Fruit fly (Drosophila melanogaster): ENCODE measurements around the gene CG14860.

Gene CG14860

DNA sequence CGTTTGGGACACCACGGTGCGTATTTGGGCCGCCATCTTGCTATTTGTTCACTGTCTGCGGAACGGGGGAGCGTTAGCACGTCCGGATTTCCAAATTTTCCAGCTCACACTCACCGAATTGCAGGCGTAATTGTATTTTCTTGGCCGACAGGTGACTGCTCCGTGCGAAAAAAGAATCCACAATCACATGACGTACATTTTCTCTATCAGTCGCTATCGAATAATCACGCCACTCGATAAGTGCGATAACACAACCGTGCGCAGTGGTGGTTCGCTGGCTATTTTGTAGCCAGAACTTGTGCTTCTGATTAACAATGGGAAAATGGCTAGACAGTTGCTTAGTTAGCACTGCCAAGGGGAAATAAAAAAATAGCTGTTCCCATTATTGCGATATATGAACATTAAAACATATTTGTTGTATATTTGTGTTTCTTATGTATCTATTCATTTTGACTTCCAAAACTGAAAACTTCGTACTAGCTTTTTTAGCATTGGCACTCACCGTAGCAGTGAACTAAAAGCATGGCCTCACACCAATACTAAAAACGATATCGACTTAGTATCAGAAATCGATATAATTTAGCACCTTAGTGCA is 9.3 kb downstream of the CG14860 start, which contains the start of gene VhaPPA1-1 (continued):
- TF ChIP-seq sug (tag; optimal IDR thresholded peaks at IDR 0.05) (peak; percentile 69), Max (GFP tag; optimal IDR thresholded peaks at IDR 0.05) (peak; percentile 3), CG13775 (GFP tag; optimal IDR thresholded peaks at IDR 0.05) (peak; percentile 35), Rfx (GFP tag; IDR thresholded peaks at IDR 0.05) (0 out of 2 replicates have a peak, but pooled peaks have one; percentile 4), CG12659 (GFP tag; optimal IDR thresholded peaks at IDR 0.05) (peak; percentile 57), CG11560 (tag; IDR thresholded peaks at IDR 0.05) (peak; percentile 99), CG31388 (GFP tag; optimal IDR thresholded peaks at IDR 0.05) (no peak), crp (GFP tag; optimal IDR thresholded peaks at IDR 0.05) (peak in 1 of 2 experiments; percentile 69), Fer1 (GFP tag; optimal IDR thresholded peaks at IDR 0.05) (peak; percentile 17), bcd (GFP tag; optimal IDR thresholded peaks at IDR 0.05) (peak; percentile 28), Dek (tag; optimal IDR thresholded peaks at IDR 0.05) (peak; percentile 5)

DNA sequence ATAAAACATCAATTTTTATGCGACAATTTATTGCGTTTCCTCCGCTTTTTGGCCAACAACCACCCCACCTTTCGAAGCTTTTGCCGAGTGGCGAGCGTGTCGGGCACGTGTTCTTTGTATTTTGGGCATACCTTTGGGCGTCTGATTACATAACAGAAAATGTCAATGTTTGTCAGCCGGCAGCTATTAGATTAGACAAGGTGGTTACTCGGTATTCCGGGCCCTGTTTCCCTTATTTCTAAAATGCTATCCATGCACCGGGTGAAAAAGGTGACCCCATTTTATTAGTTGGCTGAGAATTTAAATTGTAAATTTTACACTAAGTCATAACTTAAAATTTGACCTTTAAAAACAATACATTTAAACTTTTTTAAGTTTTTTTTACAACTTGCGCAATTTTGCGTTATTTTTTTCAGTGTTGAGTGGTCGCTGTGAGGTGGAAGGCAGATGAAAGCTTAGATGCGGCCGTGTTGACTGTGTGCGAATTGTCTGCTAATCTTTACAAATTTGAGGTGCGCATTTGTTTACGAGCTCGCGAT is 17.9 kb downstream of the CG14860 start:
- TF ChIP-seq CG32532 (GFP tag; IDR thresholded peaks at IDR 0.05) (peak; percentile 39; the same call in 1 of the 2 replicates), fd64A (GFP tag; optimal IDR thresholded peaks at IDR 0.05) (no peak), ind (GFP tag; optimal IDR thresholded peaks at IDR 0.05) (no peak), CG2678 (tag; optimal IDR thresholded peaks at IDR 0.05) (peak; percentile 39), Dbx (GFP tag; IDR thresholded peaks at IDR 0.05) (peak; percentile 42; the same call in 1 of the 3 replicates), CG10209 (GFP tag; optimal IDR thresholded peaks at IDR 0.05) (no peak), Pdp1 (GFP tag; optimal IDR thresholded peaks at IDR 0.05) (peak in 1 of 2 experiments; percentile 73), CG14014 (GFP tag; IDR thresholded peaks at IDR 0.05) (no peak), CG12391 (tag; optimal IDR thresholded peaks at IDR 0.05) (no peak), Meics (GFP tag; optimal IDR thresholded peaks at IDR 0.05) (peak; percentile 32), CG17186 (GFP tag; optimal IDR thresholded peaks at IDR 0.05) (no peak), HLH4C (GFP tag; IDR thresholded peaks at IDR 0.05; ENCODE audit: partially characterized antibody) (no peak), dmrt99B (tag; optimal IDR thresholded peaks at IDR 0.05) (peak; percentile 20), CG7372 (GFP tag; IDR thresholded peaks at IDR 0.05) (0 out of 2 replicates have a peak, but pooled peaks have one; percentile 8), CG11456 (GFP tag; IDR thresholded peaks at IDR 0.05) (0 out of 3 replicates have a peak, but pooled peaks have one; percentile 31), CG11398 (GFP tag; optimal IDR thresholded peaks at IDR 0.05) (no peak), HHEX (GFP tag; optimal IDR thresholded peaks at IDR 0.05) (peak; percentile 7), CG10147 (GFP tag; optimal IDR thresholded peaks at IDR 0.05) (peak; percentile 47), prd (optimal IDR thresholded peaks at IDR 0.05) (no peak), prd (GFP tag; IDR thresholded peaks at IDR 0.05) (0 out of 3 replicates have a peak, but pooled peaks have one; percentile 5), ac (GFP tag; optimal IDR thresholded peaks at IDR 0.05) (no peak), cwo (GFP tag; optimal IDR thresholded peaks at IDR 0.05) (peak; percentile 54), CG4328 (GFP tag; optimal IDR thresholded peaks at IDR 0.05) (no peak), p53 (GFP tag; optimal IDR thresholded peaks at IDR 0.05) (no peak), Hmr (GFP tag; optimal IDR thresholded peaks at IDR 0.05) (peak; percentile 12), Mrtf (GFP tag; IDR thresholded peaks at IDR 0.05) (0 out of 3 replicates have a peak, but pooled peaks have one; percentile 11), Antp (GFP tag; optimal IDR thresholded peaks at IDR 0.05) (no peak), CHES-1-like (GFP tag; optimal IDR thresholded peaks at IDR 0.05) (no peak), CG13123 (GFP tag; optimal IDR thresholded peaks at IDR 0.05) (no peak), Ets65A (GFP tag) (peak; percentile 62), CG12299 (tag; optimal IDR thresholded peaks at IDR 0.05) (no peak), Hey (tag; optimal IDR thresholded peaks at IDR 0.05) (peak; percentile 27), CG3281 (GFP tag; optimal IDR thresholded peaks at IDR 0.05) (peak; percentile 31), Camta (GFP tag; optimal IDR thresholded peaks at IDR 0.05) (no peak), eve (GFP tag; optimal IDR thresholded peaks at IDR 0.05) (no peak), CG18599 (GFP tag; optimal IDR thresholded peaks at IDR 0.05) (peak; percentile 79), slbo (GFP tag; IDR thresholded peaks at IDR 0.05) (peak; percentile 38; the same call in 1 of the 2 replicates)

Measured in whole organism, embryonic.